Worm (Caenorhabditis elegans) whole organism, late embryonic: ENCODE data around the gene clec-38.

Experiments
- ama-1 ChIP-seq: fragments of 150-350 bp; optimal IDR thresholded peaks from 2 replicates; lab custom pipeline; 2014
- gmeb-2 ChIP-seq: sonication (generic microtip); optimal IDR thresholded peaks from 2 replicates; lab custom pipeline; 2016; ENCODE audit warnings: missing genetic modification characterization, inconsistent platforms, missing compliant biosample characterization
- pax-1 ChIP-seq: fragments of 150-350 bp; optimal IDR thresholded peaks from 2 replicates; lab custom pipeline; 2014; ENCODE audit warnings: missing biosample characterization, missing genetic modification characterization
- tbx-2 ChIP-seq: sonication (generic microtip); optimal IDR thresholded peaks from 2 replicates; lab custom pipeline; 2016; ENCODE audit warnings: missing genetic modification characterization, missing compliant biosample characterization
- ttx-3 ChIP-seq: sonication (generic microtip); optimal IDR thresholded peaks from 2 replicates; lab custom pipeline; 2016; ENCODE audit warnings: missing genetic modification reagents, missing genetic modification characterization, missing compliant biosample characterization

DNA sequence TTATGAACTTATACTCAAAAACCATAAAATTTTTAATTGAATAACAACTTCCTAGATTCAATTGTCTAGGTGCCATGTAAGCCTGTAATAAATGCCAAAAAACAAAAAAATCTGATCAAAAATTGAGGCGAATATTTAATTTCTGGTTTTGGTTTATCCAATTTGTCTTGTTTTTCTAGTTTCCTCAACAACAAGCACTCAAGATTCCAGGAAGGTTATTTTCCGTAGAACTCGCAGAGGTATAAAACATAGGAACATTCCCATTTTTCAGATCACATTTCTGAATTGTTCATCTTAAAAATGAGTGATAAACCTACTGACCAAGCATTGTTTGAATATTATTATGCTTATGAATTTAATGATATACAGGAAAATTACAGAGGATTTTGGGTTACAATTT, 38.2 kb downstream of the clec-38 start, which contains the start of gene srw-41:
- TF ChIP-seq pax-1 (tag; lab: Kevin White, UChicago) = no peak
- TF ChIP-seq gmeb-2 = no peak
- no peak for TF ChIP-seq ttx-3 (tag; lab: Kevin White, UChicago)
- TF ChIP-seq ama-1 (lab: Kevin White, UChicago) = no peak
- TF ChIP-seq tbx-2 (tag; lab: Kevin White, UChicago) = no peak
